Worm (Caenorhabditis elegans): ENCODE results near the gene ipla-2.

ce11 chrX:9822173-9822572 lies 15.7 kb downstream of the ipla-2 start, which contains the start of gene dpy-22:
- no peak for TF ChIP-seq cog-1 (tag; optimal IDR thresholded peaks at IDR 0.05)
- no peak for TF ChIP-seq ref-1 (GFP tag; conservative IDR thresholded peaks at IDR 0.05)

Measured in whole organism, midembryonic.